Worm (Caenorhabditis elegans) whole organism, L1 larva: ENCODE data around the gene srw-55.

Experiments used
- aha-1 ChIP-seq: fragments of 150-350 bp; optimal IDR thresholded peaks from 2 replicates; lab custom pipeline; 2014; ENCODE audit warnings: missing biosample characterization, missing genetic modification characterization
- ama-1 ChIP-seq: fragments of 150-350 bp; optimal IDR thresholded peaks from 2 replicates; lab custom pipeline; 2014
- egl-27 ChIP-seq, 2 experiments: fragments of 150-350 bp in 1 of 2; sonication (generic microtip); optimal IDR thresholded peaks; 3 replicates each; lab custom pipeline; 2017 to 2018; ENCODE audit warnings: missing biosample characterization in 2 of 2, missing genetic modification characterization in 2 of 2, missing genetic modification reagents in 2 of 2
- lsy-2 ChIP-seq, 2 experiments: fragments of 150-350 bp; optimal IDR thresholded peaks; 2 replicates each; lab custom pipeline; 2014; ENCODE audit warnings: missing biosample characterization in 2 of 2, missing genetic modification characterization in 2 of 2
- mdl-1 ChIP-seq, 2 experiments: fragments of 150-350 bp; optimal IDR thresholded peaks; 2 replicates each; lab custom pipeline; 2014 to 2017; ENCODE audit warnings: missing biosample characterization in 2 of 2, missing genetic modification characterization in 2 of 2, inconsistent platforms in 1 of 2
- nhr-11 ChIP-seq: fragments of 150-350 bp; optimal IDR thresholded peaks from 2 replicates; lab custom pipeline; 2014; ENCODE audit warnings: missing biosample characterization, missing genetic modification characterization

ce11 chrV:15920273-15920672 is 19.9 kb downstream of the srw-55 start, which contains the start of gene F35E8.10:
- no peak for TF ChIP-seq nhr-11
- TF ChIP-seq lsy-2 (tag; optimal IDR thresholded peaks at IDR 0.05; lab: Kevin White, UChicago) = no peak
- no peak for TF ChIP-seq ama-1
- no peak for TF ChIP-seq mdl-1 (tag; optimal IDR thresholded peaks at IDR 0.05; lab: Kevin White, UChicago)
- TF ChIP-seq aha-1 (tag; lab: Kevin White, UChicago) = no peak
- no peak for TF ChIP-seq egl-27 (tag; optimal IDR thresholded peaks at IDR 0.05; lab: Kevin White, UChicago)
